Worm (Caenorhabditis elegans) whole organism, young adult: ENCODE results near the gene hrpu-1.
"Not testable (repeated sequence)": the region's sequence is repeated elsewhere in the genome, so short reads cannot be mapped to it uniquely, and the experiment has no call there.

Experiments
- D2030.7 ChIP-seq: fragments of 200-800 bp; sonication (Bioruptor generic); IDR thresholded peaks from 2 replicates; pipeline ENCODE4 v1.3.6; 2022; ENCODE audit warnings: missing genetic modification reagents, missing genetic modification characterization, missing compliant biosample characterization
- F10E7.11 ChIP-seq: sonication (generic microtip); optimal IDR thresholded peaks from 2 replicates; lab custom pipeline; 2017; ENCODE audit warnings: mild to moderate bottlenecking, missing genetic modification characterization, moderate library complexity, missing compliant biosample characterization
- F23B12.7 ChIP-seq: sonication (generic microtip); optimal IDR thresholded peaks from 2 replicates; lab custom pipeline; 2017; ENCODE audit warnings: missing genetic modification characterization, mild to moderate bottlenecking, missing compliant biosample characterization, antibody characterized with exemption, moderate library complexity; ENCODE audit not compliant: insufficient read depth
- F33H1.4 ChIP-seq: fragments of 200-800 bp; sonication (Bioruptor generic); IDR thresholded peaks from 2 replicates; pipeline ENCODE4 v1.3.6; 2022; ENCODE audit warnings: missing genetic modification reagents, missing genetic modification characterization, missing compliant biosample characterization
- F37B4.10 ChIP-seq: fragments of 200-800 bp; sonication (Bioruptor generic); IDR thresholded peaks from 2 replicates; pipeline ENCODE4 v1.3.6; 2022; ENCODE audit warnings: missing genetic modification characterization, missing compliant biosample characterization
- F39B2.1 ChIP-seq: fragments of 200-800 bp; sonication (Bioruptor generic); IDR thresholded peaks from 2 replicates; pipeline ENCODE4 v1.3.6; 2022; ENCODE audit warnings: missing genetic modification reagents, missing genetic modification characterization, missing compliant biosample characterization
- K11D2.4 ChIP-seq: fragments of 200-800 bp; sonication (Bioruptor generic); IDR thresholded peaks from 2 replicates; pipeline ENCODE4 v1.3.6; 2022; ENCODE audit warnings: missing genetic modification reagents, missing genetic modification characterization, missing compliant biosample characterization
- Y95B8A.8 ChIP-seq: fragments of 200-800 bp; sonication (Bioruptor generic); IDR thresholded peaks from 2 replicates; pipeline ENCODE4 v1.3.6; 2022; ENCODE audit warnings: missing genetic modification reagents, missing genetic modification characterization, missing compliant biosample characterization
- ZK185.1 ChIP-seq: sonication (generic microtip); optimal IDR thresholded peaks from 2 replicates; lab custom pipeline; 2016; ENCODE audit warnings: mild to moderate bottlenecking, missing genetic modification characterization, missing compliant biosample characterization; ENCODE audit not compliant: poor library complexity, severe bottlenecking
- attf-6 ChIP-seq: fragments of 200-800 bp; sonication (Bioruptor generic); IDR thresholded peaks from 2 replicates; pipeline ENCODE4 v1.3.6; 2022; ENCODE audit warnings: missing genetic modification reagents, missing genetic modification characterization, missing compliant biosample characterization
- bed-1 ChIP-seq: fragments of 200-800 bp; sonication (Bioruptor generic); IDR thresholded peaks from 2 replicates; pipeline ENCODE4 v1.3.6; 2022; ENCODE audit warnings: missing genetic modification reagents, missing genetic modification characterization, missing compliant biosample characterization
- ceh-40 ChIP-seq: fragments of 200-800 bp; sonication (Bioruptor generic); IDR thresholded peaks from 2 replicates; pipeline ENCODE4 v1.3.6; 2022; ENCODE audit warnings: missing genetic modification characterization, missing compliant biosample characterization
- chd-7 ChIP-seq: sonication (generic microtip); optimal IDR thresholded peaks from 2 replicates; lab custom pipeline; 2016; ENCODE audit warnings: mild to moderate bottlenecking, missing genetic modification characterization, moderate library complexity, missing compliant biosample characterization
- die-1 ChIP-seq: sonication (generic microtip); optimal IDR thresholded peaks from 2 replicates; lab custom pipeline; 2016; ENCODE audit warnings: missing genotype, mild to moderate bottlenecking, missing genetic modification characterization, missing compliant biosample characterization
- dox-1 ChIP-seq: fragments of 200-800 bp; sonication (Bioruptor generic); IDR thresholded peaks from 2 replicates; pipeline ENCODE4 v1.3.6; 2022; ENCODE audit warnings: missing genetic modification reagents, missing genetic modification characterization, missing compliant biosample characterization
- dpff-1 ChIP-seq: sonication (generic microtip); optimal IDR thresholded peaks from 2 replicates; lab custom pipeline; 2017; ENCODE audit warnings: mild to moderate bottlenecking, missing genetic modification characterization, missing compliant biosample characterization
- egrh-3 ChIP-seq: fragments of 200-800 bp; sonication (Bioruptor generic); IDR thresholded peaks from 2 replicates; pipeline ENCODE4 v1.3.6; 2022; ENCODE audit warnings: missing genetic modification reagents, missing genetic modification characterization, missing compliant biosample characterization
- gei-17 ChIP-seq: fragments of 200-800 bp; sonication (Bioruptor generic); optimal IDR thresholded peaks from 2 replicates; lab custom pipeline; 2018; ENCODE audit warnings: mild to moderate bottlenecking, missing genetic modification characterization, missing compliant biosample characterization
- him-1 ChIP-seq: sonication (generic microtip); optimal IDR thresholded peaks from 2 replicates; lab custom pipeline; 2016; ENCODE audit warnings: missing genotype, missing genetic modification reagents, missing genetic modification characterization, missing compliant biosample characterization
- hmg-1.2 ChIP-seq: fragments of 200-800 bp; sonication (Bioruptor generic); IDR thresholded peaks from 2 replicates; pipeline ENCODE4 v1.3.6; 2022; ENCODE audit warnings: missing genetic modification reagents, missing genetic modification characterization, missing compliant biosample characterization
- hrde-1 ChIP-seq: sonication (generic microtip); optimal IDR thresholded peaks from 2 replicates; lab custom pipeline; 2016; ENCODE audit warnings: missing genetic modification characterization, mild to moderate bottlenecking, missing compliant biosample characterization, moderate library complexity, missing genotype, missing genetic modification reagents, borderline replicate concordance
- hsf-1 ChIP-seq: fragments of 200-800 bp; sonication (Bioruptor generic); IDR thresholded peaks from 2 replicates; pipeline ENCODE4 v1.3.6; 2022; ENCODE audit warnings: missing genetic modification reagents, missing genetic modification characterization, missing compliant biosample characterization
- let-607 ChIP-seq, 2 experiments: fragments of 200-800 bp in 1 of 2; sonication (Bioruptor generic) in 1 of 2; sonication (generic microtip) in 1 of 2; optimal IDR thresholded peaks; 2 replicates each; lab custom pipeline; 2016 to 2018; ENCODE audit warnings: mild to moderate bottlenecking in 2 of 2, missing compliant biosample characterization in 2 of 2, missing genetic modification characterization in 2 of 2, moderate library complexity in 2 of 2, missing genotype in 1 of 2
- lin-26 ChIP-seq: fragments of 200-800 bp; sonication (Bioruptor generic); IDR thresholded peaks from 2 replicates; pipeline ENCODE4 v1.3.6; 2022; ENCODE audit warnings: missing genetic modification reagents, missing genetic modification characterization, missing compliant biosample characterization
- lsl-1 ChIP-seq: fragments of 200-800 bp; sonication (Bioruptor generic); optimal IDR thresholded peaks from 2 replicates; lab custom pipeline; 2018; ENCODE audit warnings: mild to moderate bottlenecking, missing genetic modification characterization, moderate library complexity, missing compliant biosample characterization
- lsy-27 ChIP-seq: sonication (generic microtip); optimal IDR thresholded peaks from 2 replicates; lab custom pipeline; 2017; ENCODE audit warnings: missing genetic modification characterization, mild to moderate bottlenecking, missing compliant biosample characterization, antibody characterized with exemption, missing genotype, borderline replicate concordance; ENCODE audit not compliant: insufficient read depth
- mcd-1 ChIP-seq: fragments of 200-800 bp; sonication (Bioruptor generic); IDR thresholded peaks from 2 replicates; pipeline ENCODE4 v1.3.6; 2022; ENCODE audit warnings: missing genetic modification reagents, missing genetic modification characterization, missing compliant biosample characterization
- mel-28 ChIP-seq: sonication (generic microtip); optimal IDR thresholded peaks from 2 replicates; lab custom pipeline; 2016; ENCODE audit warnings: borderline replicate concordance, mild to moderate bottlenecking, missing genetic modification characterization, missing compliant biosample characterization
- mes-4 ChIP-seq: sonication (generic microtip); optimal IDR thresholded peaks from 2 replicates; lab custom pipeline; 2016; ENCODE audit warnings: missing genotype, missing genetic modification characterization, missing compliant biosample characterization
- mxl-1 ChIP-seq: sonication (generic microtip); optimal IDR thresholded peaks from 2 replicates; lab custom pipeline; 2016; ENCODE audit warnings: missing genetic modification characterization, missing compliant biosample characterization
- nhr-80 ChIP-seq: sonication (generic microtip); optimal IDR thresholded peaks from 2 replicates; lab custom pipeline; 2016; ENCODE audit warnings: missing genetic modification characterization, missing compliant biosample characterization
- nhr-90 ChIP-seq: sonication (generic microtip); optimal IDR thresholded peaks from 2 replicates; lab custom pipeline; 2016; ENCODE audit warnings: missing genotype, mild to moderate bottlenecking, missing genetic modification characterization, missing compliant biosample characterization
- pbrm-1 ChIP-seq: fragments of 200-800 bp; sonication (Bioruptor generic); IDR thresholded peaks from 2 replicates; pipeline ENCODE4 v1.3.6; 2022; ENCODE audit warnings: missing genetic modification reagents, missing genetic modification characterization, missing compliant biosample characterization
- pha-4 ChIP-seq: fragments of 150-350 bp; sonication (generic microtip); optimal IDR thresholded peaks from 2 replicates; lab custom pipeline; 2014; ENCODE audit warnings: missing biosample characterization, missing genetic modification reagents, missing genetic modification characterization
- repo-1 ChIP-seq: sonication (generic microtip); optimal IDR thresholded peaks from 2 replicates; lab custom pipeline; 2017; ENCODE audit warnings: mild to moderate bottlenecking, missing genetic modification characterization, missing compliant biosample characterization
- sdz-38 ChIP-seq: sonication (generic microtip); optimal IDR thresholded peaks from 2 replicates; lab custom pipeline; 2016; ENCODE audit warnings: missing genotype, missing genetic modification characterization, missing compliant biosample characterization
- snpc-4 ChIP-seq, 5 experiments: fragments of 150-350 bp in 1 of 5; sonication (generic microtip) in 4 of 5; optimal IDR thresholded peaks; 2 replicates each; lab custom pipeline; 2014 to 2018; ENCODE audit warnings: missing genetic modification characterization in 5 of 5, missing biosample characterization in 3 of 5, antibody characterized with exemption in 2 of 5, mild to moderate bottlenecking in 2 of 5, missing compliant biosample characterization in 2 of 5, missing genotype in 2 of 5, moderate library complexity in 2 of 5, missing genetic modification reagents in 1 of 5
- tbx-9 ChIP-seq: sonication (generic microtip); optimal IDR thresholded peaks from 2 replicates; lab custom pipeline; 2016; ENCODE audit warnings: borderline replicate concordance, missing genetic modification characterization, inconsistent platforms, missing compliant biosample characterization
- zfh-2 ChIP-seq: fragments of 200-800 bp; sonication (Bioruptor generic); conservative IDR thresholded peaks from 2 replicates; pipeline ENCODE4 v1.3.6; 2022; ENCODE audit warnings: missing genetic modification reagents, missing genetic modification characterization, missing compliant biosample characterization
- zim-3 ChIP-seq: sonication (generic microtip); optimal IDR thresholded peaks from 2 replicates; lab custom pipeline; 2017; ENCODE audit warnings: mild to moderate bottlenecking, missing genetic modification characterization, moderate library complexity, missing compliant biosample characterization
- ztf-28 ChIP-seq: fragments of 200-800 bp; sonication (Bioruptor generic); IDR thresholded peaks from 2 replicates; pipeline ENCODE4 v1.3.6; 2022; ENCODE audit warnings: missing genetic modification reagents, missing genetic modification characterization, missing compliant biosample characterization
- ztf-3 ChIP-seq: fragments of 200-800 bp; sonication (Bioruptor generic); optimal IDR thresholded peaks from 2 replicates; lab custom pipeline; 2018; ENCODE audit warnings: mild to moderate bottlenecking, missing genetic modification characterization, missing compliant biosample characterization

The hrpu-1 gene

ce11 chrIV:15046162-15046561, 6.7 kb downstream of the hrpu-1 start (continued):
- TF ChIP-seq lsy-27: no peak
- TF ChIP-seq F39B2.1 (GFP tag; lab: Robert Waterston, UW): no peak
- no peak for TF ChIP-seq F10E7.11 (tag; lab: Kevin White, UChicago)
- TF ChIP-seq dpff-1 (tag; lab: Kevin White, UChicago): no peak
- TF ChIP-seq dox-1: 0 out of 2 replicates have a peak, but pooled peaks have one; percentile 9
- no peak for TF ChIP-seq mel-28 (tag; lab: Kevin White, UChicago)
- no peak for TF ChIP-seq ZK185.1 (tag; lab: Kevin White, UChicago)
- TF ChIP-seq ztf-28 (GFP tag; lab: Robert Waterston, UW): no peak
- no peak for TF ChIP-seq him-1 (tag; lab: Kevin White, UChicago)
- TF ChIP-seq gei-17 (GFP tag; lab: Kevin White, UChicago): no peak
- TF ChIP-seq chd-7 (tag; lab: Kevin White, UChicago): no peak
- no peak for TF ChIP-seq nhr-80
- TF ChIP-seq zim-3 (tag; lab: Kevin White, UChicago): no peak
- TF ChIP-seq D2030.7 (GFP tag; lab: Robert Waterston, UW): no peak
- no peak for TF ChIP-seq Y95B8A.8 (GFP tag; lab: Robert Waterston, UW)
- TF ChIP-seq egrh-3: peak; percentile 45; the same call in 1 of the 2 replicates
- TF ChIP-seq lsl-1 (GFP tag; lab: Kevin White, UChicago): no peak
- peak; percentile 46; the same call in 1 of the 2 replicates for TF ChIP-seq zfh-2 (GFP tag; lab: Robert Waterston, UW)
- TF ChIP-seq ceh-40 (GFP tag; lab: Robert Waterston, UW): no peak
- TF ChIP-seq snpc-4 (GFP tag; optimal IDR thresholded peaks at IDR 0.05; lab: Kevin White, UChicago): no peak
- peak in 1 of 4 experiments; percentile 37 for TF ChIP-seq snpc-4 (tag; optimal IDR thresholded peaks at IDR 0.05; lab: Kevin White, UChicago)
- no peak for TF ChIP-seq repo-1 (tag; lab: Kevin White, UChicago)
- no peak for TF ChIP-seq attf-6 (GFP tag; lab: Robert Waterston, UW)
- TF ChIP-seq F33H1.4 (GFP tag; lab: Robert Waterston, UW): no peak
- TF ChIP-seq mes-4 (tag; lab: Kevin White, UChicago): no peak
- no peak for TF ChIP-seq K11D2.4 (GFP tag; lab: Robert Waterston, UW)
- no peak for TF ChIP-seq hsf-1 (GFP tag; lab: Robert Waterston, UW)

- 0 out of 2 replicates have a peak, but pooled peaks have one; percentile 29 for TF ChIP-seq mcd-1 (GFP tag; lab: Robert Waterston, UW)
- TF ChIP-seq snpc-4 (GFP tag; optimal IDR thresholded peaks at IDR 0.05; lab: Kevin White, UChicago): not testable (repeated sequence)
- peak in 1 of 4 experiments; percentile 67 for TF ChIP-seq snpc-4 (tag; optimal IDR thresholded peaks at IDR 0.05; lab: Kevin White, UChicago)
Observed at ce11 chrIV:15047940-15048339, 8.5 kb downstream of the hrpu-1 start.

- TF ChIP-seq ztf-3 (GFP tag; lab: Kevin White, UChicago): no peak
- TF ChIP-seq die-1 (tag; lab: Kevin White, UChicago): no peak
- TF ChIP-seq nhr-90: no peak
- peak; percentile 66 for TF ChIP-seq repo-1 (tag; lab: Kevin White, UChicago)
- peak; percentile 45 for TF ChIP-seq hrde-1
- no peak for TF ChIP-seq F23B12.7
- peak; percentile 48 for TF ChIP-seq zim-3 (tag; lab: Kevin White, UChicago)
- no peak for TF ChIP-seq hmg-1.2 (GFP tag; lab: Robert Waterston, UW)
- no peak for TF ChIP-seq F37B4.10
- TF ChIP-seq chd-7 (tag; lab: Kevin White, UChicago): peak; percentile 76
- no peak for TF ChIP-seq pha-4 (tag; lab: Kevin White, UChicago)
- TF ChIP-seq dpff-1 (tag; lab: Kevin White, UChicago): peak; percentile 73
- no peak for TF ChIP-seq mxl-1 (tag; lab: Kevin White, UChicago)
- no peak for TF ChIP-seq tbx-9 (tag; lab: Kevin White, UChicago)
- TF ChIP-seq lin-26 (GFP tag; lab: Robert Waterston, UW): no peak
- TF ChIP-seq F39B2.1 (GFP tag; lab: Robert Waterston, UW): no peak
- peak in 1 of 2 experiments; percentile 9 for TF ChIP-seq let-607 (tag; optimal IDR thresholded peaks at IDR 0.05; lab: Kevin White, UChicago)
- TF ChIP-seq pbrm-1 (GFP tag; lab: Robert Waterston, UW): no peak
- no peak for TF ChIP-seq sdz-38 (tag; lab: Kevin White, UChicago)
- 0 out of 2 replicates have a peak, but pooled peaks have one; percentile 16 for TF ChIP-seq bed-1 (GFP tag; lab: Robert Waterston, UW)
Observed at ce11 chrIV:15049288-15050094, 10.1 kb downstream of the hrpu-1 start.
